Fruit fly (Drosophila melanogaster): ENCODE data around the gene CG3792.

Gene CG3792

DNA sequence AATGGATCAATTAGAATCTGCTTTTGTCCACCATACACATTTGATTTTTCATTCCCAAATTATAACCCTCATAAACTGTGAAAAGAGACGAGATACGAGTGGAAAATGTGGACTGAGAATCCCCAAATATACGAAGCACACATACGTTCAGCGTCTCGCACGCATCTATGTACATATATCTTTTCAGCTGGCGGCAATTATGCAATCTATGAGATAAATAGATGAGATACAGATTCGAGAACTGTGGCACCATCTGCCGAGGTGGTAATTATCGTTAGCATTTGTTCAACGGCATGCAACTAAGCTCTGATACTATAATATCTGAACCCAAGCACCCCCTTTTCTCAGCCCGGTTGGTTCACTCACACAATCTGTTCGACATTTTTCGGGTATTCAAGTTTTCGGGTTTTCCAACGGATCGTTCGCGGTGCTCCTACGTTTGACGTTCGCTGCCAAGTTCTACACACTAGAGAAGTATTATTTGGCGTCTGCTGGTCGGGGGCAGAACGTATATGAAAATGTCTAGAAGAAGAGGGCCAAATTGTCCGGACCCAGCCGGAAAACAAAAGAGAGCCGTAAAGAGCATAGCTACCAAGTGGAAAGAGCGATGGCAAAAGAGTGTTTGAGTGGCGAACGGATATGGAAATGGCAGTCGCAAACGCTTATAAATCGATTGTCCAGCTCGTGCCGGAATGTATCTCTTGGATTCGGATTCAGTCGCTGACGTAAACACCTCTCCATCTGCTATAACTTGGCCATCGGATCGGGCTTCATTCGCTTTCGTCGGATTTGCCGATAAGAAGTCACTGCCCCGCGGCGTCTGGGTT, 18.1 kb downstream of the CG3792 start (continued):
- TF ChIP-seq lbe (GFP tag; optimal IDR thresholded peaks at IDR 0.05) (no peak), CG12104 (GFP tag; optimal IDR thresholded peaks at IDR 0.05) (no peak), PHDP (tag; optimal IDR thresholded peaks at IDR 0.05) (no peak), ERR (GFP tag; optimal IDR thresholded peaks at IDR 0.05) (no peak), CG8359 (GFP tag; optimal IDR thresholded peaks at IDR 0.05; ENCODE audit: borderline replicate concordance) (no peak), CG18476 (GFP tag; optimal IDR thresholded peaks at IDR 0.05) (no peak), CG3163 (GFP tag; optimal IDR thresholded peaks at IDR 0.05) (peak; percentile 93), CG10979 (tag; optimal IDR thresholded peaks at IDR 0.05) (no peak), fd3F (GFP tag; optimal IDR thresholded peaks at IDR 0.05) (no peak), Dek (tag; optimal IDR thresholded peaks at IDR 0.05) (no peak)

dm6 chr2L:4995837-4996136, 18.7 kb downstream of the CG3792 start:
- no peak for TF ChIP-seq scrt (GFP tag; optimal IDR thresholded peaks at IDR 0.05)
- TF ChIP-seq pho (GFP tag; optimal IDR thresholded peaks at IDR 0.05) = no peak
- peak; percentile 2 for TF ChIP-seq HHEX (GFP tag; optimal IDR thresholded peaks at IDR 0.05)
- TF ChIP-seq CG2712 (tag; optimal IDR thresholded peaks at IDR 0.05) = no peak
- TF ChIP-seq pb (GFP tag; optimal IDR thresholded peaks at IDR 0.05) = no peak
- no peak for TF ChIP-seq ac (GFP tag; optimal IDR thresholded peaks at IDR 0.05)
- no peak for TF ChIP-seq CG17912 (GFP tag; optimal IDR thresholded peaks at IDR 0.05)
- TF ChIP-seq zen (tag; optimal IDR thresholded peaks at IDR 0.05) = peak; percentile 92
- TF ChIP-seq Drgx (GFP tag; IDR thresholded peaks at IDR 0.05) = no peak
- TF ChIP-seq Deaf1 (tag; optimal IDR thresholded peaks at IDR 0.05) = no peak
- TF ChIP-seq kni (GFP tag; optimal IDR thresholded peaks at IDR 0.05) = no peak
- no peak for TF ChIP-seq CG13123 (GFP tag; optimal IDR thresholded peaks at IDR 0.05)
- no peak for TF ChIP-seq Tbp (GFP tag; optimal IDR thresholded peaks at IDR 0.05)
- no peak for TF ChIP-seq twi (tag; optimal IDR thresholded peaks at IDR 0.05)
- TF ChIP-seq PHDP (tag; optimal IDR thresholded peaks at IDR 0.05) = peak; percentile 4
- TF ChIP-seq CG2129 (GFP tag; IDR thresholded peaks at IDR 0.05; ENCODE audit: partially characterized antibody) = no peak
- TF ChIP-seq tgo (GFP tag; IDR thresholded peaks at IDR 0.05) = no peak
- TF ChIP-seq onecut (GFP tag; IDR thresholded peaks at IDR 0.05) = no peak
- no peak for TF ChIP-seq CG11695 (GFP tag; IDR thresholded peaks at IDR 0.05)
- no peak for TF ChIP-seq CG4328 (GFP tag; optimal IDR thresholded peaks at IDR 0.05)
- peak; percentile 67 for TF ChIP-seq sug (tag; optimal IDR thresholded peaks at IDR 0.05)
- no peak for TF ChIP-seq NfI (GFP tag; optimal IDR thresholded peaks at IDR 0.05)
- no peak for TF ChIP-seq CG3065 (GFP tag; optimal IDR thresholded peaks at IDR 0.05)
- peak; percentile 71 for TF ChIP-seq Vsx1 (GFP tag; optimal IDR thresholded peaks at IDR 0.05)
- no peak for TF ChIP-seq CG2199 (GFP tag; IDR thresholded peaks at IDR 0.05)
- no peak for TF ChIP-seq trh (GFP tag; optimal IDR thresholded peaks at IDR 0.05)
- TF ChIP-seq CG34376 (GFP tag; optimal IDR thresholded peaks at IDR 0.05) = peak; percentile 36
- no peak for TF ChIP-seq gt (GFP tag; IDR thresholded peaks at IDR 0.05)
- no peak for TF ChIP-seq CG10274 (GFP tag; optimal IDR thresholded peaks at IDR 0.05)
- TF ChIP-seq CG12071 (GFP tag; optimal IDR thresholded peaks at IDR 0.05) = no peak
- no peak for TF ChIP-seq oc (tag; optimal IDR thresholded peaks at IDR 0.05)
- TF ChIP-seq CG8281 (tag; optimal IDR thresholded peaks at IDR 0.05) = no peak
- no peak for TF ChIP-seq Atf-2 (GFP tag; optimal IDR thresholded peaks at IDR 0.05)
- no peak for TF ChIP-seq E2f1 (GFP tag; IDR thresholded peaks at IDR 0.05)
- TF ChIP-seq CG6791 (GFP tag; IDR thresholded peaks at IDR 0.05; ENCODE audit: partially characterized antibody) = no peak
- no peak for TF ChIP-seq seq (GFP tag; IDR thresholded peaks at IDR 0.05)
- no peak for TF ChIP-seq CG10267 (tag; optimal IDR thresholded peaks at IDR 0.05)
- no peak for TF ChIP-seq ara (GFP tag; IDR thresholded peaks at IDR 0.05)
- no peak for TF ChIP-seq Hr3 (GFP tag; optimal IDR thresholded peaks at IDR 0.05)
- TF ChIP-seq CG17612 (GFP tag; IDR thresholded peaks at IDR 0.05) = no peak
